Worm (Caenorhabditis elegans) whole organism, young adult: Measurements from ENCODE around the gene fbxa-147.

Experiments
- B0261.1 ChIP-seq: sonication (generic microtip); optimal IDR thresholded peaks from 2 replicates; lab custom pipeline; 2016; ENCODE audit warnings: mild to moderate bottlenecking, missing genetic modification characterization, moderate library complexity, missing compliant biosample characterization
- F22D6.2 ChIP-seq: sonication (generic microtip); optimal IDR thresholded peaks from 2 replicates; lab custom pipeline; 2016; ENCODE audit warnings: mild to moderate bottlenecking, missing genetic modification characterization, missing compliant biosample characterization
- F23B12.7 ChIP-seq: sonication (generic microtip); optimal IDR thresholded peaks from 2 replicates; lab custom pipeline; 2017; ENCODE audit warnings: missing genetic modification characterization, mild to moderate bottlenecking, missing compliant biosample characterization, antibody characterized with exemption, moderate library complexity; ENCODE audit not compliant: insufficient read depth
- F52B5.7 ChIP-seq: sonication (generic microtip); optimal IDR thresholded peaks from 2 replicates; lab custom pipeline; 2016; ENCODE audit warnings: mild to moderate bottlenecking, missing genetic modification characterization, missing compliant biosample characterization
- F55B11.4 ChIP-seq: sonication (generic microtip); optimal IDR thresholded peaks from 2 replicates; lab custom pipeline; 2016; ENCODE audit warnings: missing compliant biosample characterization, missing genetic modification characterization, borderline replicate concordance; ENCODE audit not compliant: insufficient read depth
- K12H6.12 ChIP-seq: fragments of 200-800 bp; sonication (Bioruptor generic); optimal IDR thresholded peaks from 2 replicates; lab custom pipeline; 2018; ENCODE audit warnings: mild to moderate bottlenecking, missing genetic modification characterization, missing compliant biosample characterization
- T07F8.4 ChIP-seq: sonication (generic microtip); optimal IDR thresholded peaks from 2 replicates; lab custom pipeline; 2016; ENCODE audit warnings: mild to moderate bottlenecking, missing genetic modification characterization, moderate library complexity, missing compliant biosample characterization
- Y95B8A.8 ChIP-seq: fragments of 200-800 bp; sonication (Bioruptor generic); IDR thresholded peaks from 2 replicates; pipeline ENCODE4 v1.3.6; 2022; ENCODE audit warnings: missing genetic modification reagents, missing genetic modification characterization, missing compliant biosample characterization
- aptf-2 ChIP-seq: fragments of 200-800 bp; sonication (Bioruptor generic); conservative IDR thresholded peaks from 2 replicates; pipeline ENCODE4 v1.3.6; 2022; ENCODE audit warnings: missing genetic modification reagents, missing genetic modification characterization, missing compliant biosample characterization
- atf-7 ChIP-seq: sonication (generic microtip); optimal IDR thresholded peaks from 2 replicates; lab custom pipeline; 2017; ENCODE audit warnings: mild to moderate bottlenecking, missing genetic modification characterization, missing compliant biosample characterization
- attf-5 ChIP-seq: fragments of 200-800 bp; sonication (Bioruptor generic); optimal IDR thresholded peaks from 2 replicates; lab custom pipeline; 2018; ENCODE audit warnings: mild to moderate bottlenecking, missing genetic modification characterization, missing compliant biosample characterization
- attf-6 ChIP-seq: fragments of 200-800 bp; sonication (Bioruptor generic); IDR thresholded peaks from 2 replicates; pipeline ENCODE4 v1.3.6; 2022; ENCODE audit warnings: missing genetic modification reagents, missing genetic modification characterization, missing compliant biosample characterization
- bed-1 ChIP-seq: fragments of 200-800 bp; sonication (Bioruptor generic); IDR thresholded peaks from 2 replicates; pipeline ENCODE4 v1.3.6; 2022; ENCODE audit warnings: missing genetic modification reagents, missing genetic modification characterization, missing compliant biosample characterization
- ceh-40 ChIP-seq: fragments of 200-800 bp; sonication (Bioruptor generic); IDR thresholded peaks from 2 replicates; pipeline ENCODE4 v1.3.6; 2022; ENCODE audit warnings: missing genetic modification characterization, missing compliant biosample characterization
- ceh-79 ChIP-seq: sonication (generic microtip); optimal IDR thresholded peaks from 2 replicates; lab custom pipeline; 2017; ENCODE audit warnings: mild to moderate bottlenecking, missing genetic modification characterization, missing compliant biosample characterization
- ceh-91 ChIP-seq: fragments of 200-800 bp; sonication (Bioruptor generic); IDR thresholded peaks from 2 replicates; pipeline ENCODE4 v1.3.6; 2022; ENCODE audit warnings: missing genetic modification reagents, missing genetic modification characterization, missing compliant biosample characterization
- dox-1 ChIP-seq: fragments of 200-800 bp; sonication (Bioruptor generic); IDR thresholded peaks from 2 replicates; pipeline ENCODE4 v1.3.6; 2022; ENCODE audit warnings: missing genetic modification reagents, missing genetic modification characterization, missing compliant biosample characterization
- egl-18 ChIP-seq: fragments of 200-800 bp; sonication (Bioruptor generic); IDR thresholded peaks from 2 replicates; pipeline ENCODE4 v1.3.6; 2022; ENCODE audit warnings: missing genetic modification reagents, missing genetic modification characterization, missing compliant biosample characterization
- egl-44 ChIP-seq: fragments of 200-800 bp; sonication (Bioruptor generic); IDR thresholded peaks from 2 replicates; pipeline ENCODE4 v1.3.6; 2022; ENCODE audit warnings: missing genetic modification reagents, missing genetic modification characterization, missing compliant biosample characterization
- egrh-3 ChIP-seq: fragments of 200-800 bp; sonication (Bioruptor generic); IDR thresholded peaks from 2 replicates; pipeline ENCODE4 v1.3.6; 2022; ENCODE audit warnings: missing genetic modification reagents, missing genetic modification characterization, missing compliant biosample characterization
- ekl-4 ChIP-seq: fragments of 200-800 bp; sonication (Bioruptor generic); IDR thresholded peaks from 2 replicates; pipeline ENCODE4 v1.3.6; 2022; ENCODE audit warnings: missing genetic modification reagents, missing genetic modification characterization, missing compliant biosample characterization
- gei-17 ChIP-seq: fragments of 200-800 bp; sonication (Bioruptor generic); optimal IDR thresholded peaks from 2 replicates; lab custom pipeline; 2018; ENCODE audit warnings: mild to moderate bottlenecking, missing genetic modification characterization, missing compliant biosample characterization
- hlh-26 ChIP-seq: fragments of 200-800 bp; sonication (Bioruptor generic); conservative IDR thresholded peaks from 2 replicates; pipeline ENCODE4 v1.3.6; 2022; ENCODE audit warnings: missing genetic modification reagents, missing genetic modification characterization, missing compliant biosample characterization
- let-607 ChIP-seq, 2 experiments: fragments of 200-800 bp in 1 of 2; sonication (Bioruptor generic) in 1 of 2; sonication (generic microtip) in 1 of 2; optimal IDR thresholded peaks; 2 replicates each; lab custom pipeline; 2016 to 2018; ENCODE audit warnings: mild to moderate bottlenecking in 2 of 2, missing compliant biosample characterization in 2 of 2, missing genetic modification characterization in 2 of 2, moderate library complexity in 2 of 2, missing genotype in 1 of 2
- lin-35 ChIP-seq, 3 experiments: fragments of 150-350 bp in 2 of 3; sonication (generic microtip) in 1 of 3; optimal IDR thresholded peaks; 2 replicates each; lab custom pipeline; 2014 to 2018; ENCODE audit warnings: missing biosample characterization in 3 of 3, missing genetic modification characterization in 3 of 3, missing genetic modification reagents in 3 of 3
- mel-28 ChIP-seq: sonication (generic microtip); optimal IDR thresholded peaks from 2 replicates; lab custom pipeline; 2016; ENCODE audit warnings: borderline replicate concordance, mild to moderate bottlenecking, missing genetic modification characterization, missing compliant biosample characterization
- nfya-2 ChIP-seq: fragments of 200-800 bp; sonication (Bioruptor generic); IDR thresholded peaks from 2 replicates; pipeline ENCODE4 v1.3.6; 2022; ENCODE audit warnings: missing genetic modification reagents, missing genetic modification characterization, missing compliant biosample characterization
- nhr-27 ChIP-seq: fragments of 200-800 bp; sonication (Bioruptor generic); optimal IDR thresholded peaks from 2 replicates; lab custom pipeline; 2018; ENCODE audit warnings: mild to moderate bottlenecking, missing genetic modification characterization, moderate library complexity, missing compliant biosample characterization
- nhr-80 ChIP-seq: sonication (generic microtip); optimal IDR thresholded peaks from 2 replicates; lab custom pipeline; 2016; ENCODE audit warnings: missing genetic modification characterization, missing compliant biosample characterization
- nhr-90 ChIP-seq: sonication (generic microtip); optimal IDR thresholded peaks from 2 replicates; lab custom pipeline; 2016; ENCODE audit warnings: missing genotype, mild to moderate bottlenecking, missing genetic modification characterization, missing compliant biosample characterization
- pbrm-1 ChIP-seq: fragments of 200-800 bp; sonication (Bioruptor generic); IDR thresholded peaks from 2 replicates; pipeline ENCODE4 v1.3.6; 2022; ENCODE audit warnings: missing genetic modification reagents, missing genetic modification characterization, missing compliant biosample characterization
- rcor-1 ChIP-seq: fragments of 200-800 bp; sonication (Bioruptor generic); IDR thresholded peaks from 2 replicates; pipeline ENCODE4 v1.3.6; 2022; ENCODE audit warnings: missing genetic modification reagents, missing genetic modification characterization, missing compliant biosample characterization
- snpc-1.3 ChIP-seq: sonication (generic microtip); optimal IDR thresholded peaks from 2 replicates; lab custom pipeline; 2017; ENCODE audit warnings: missing genetic modification characterization, mild to moderate bottlenecking, missing compliant biosample characterization, antibody characterized with exemption, moderate library complexity, missing genotype, missing genetic modification reagents; ENCODE audit not compliant: insufficient read depth
- tbx-9 ChIP-seq: sonication (generic microtip); optimal IDR thresholded peaks from 2 replicates; lab custom pipeline; 2016; ENCODE audit warnings: borderline replicate concordance, missing genetic modification characterization, inconsistent platforms, missing compliant biosample characterization
- zim-3 ChIP-seq: sonication (generic microtip); optimal IDR thresholded peaks from 2 replicates; lab custom pipeline; 2017; ENCODE audit warnings: mild to moderate bottlenecking, missing genetic modification characterization, moderate library complexity, missing compliant biosample characterization
- ztf-22 ChIP-seq: fragments of 200-800 bp; sonication (Bioruptor generic); optimal IDR thresholded peaks from 2 replicates; lab custom pipeline; 2018; ENCODE audit warnings: mild to moderate bottlenecking, missing genetic modification characterization, moderate library complexity, missing compliant biosample characterization
- ztf-3 ChIP-seq: fragments of 200-800 bp; sonication (Bioruptor generic); optimal IDR thresholded peaks from 2 replicates; lab custom pipeline; 2018; ENCODE audit warnings: mild to moderate bottlenecking, missing genetic modification characterization, missing compliant biosample characterization
- ztf-6 ChIP-seq: fragments of 200-800 bp; sonication (Bioruptor generic); IDR thresholded peaks from 2 replicates; pipeline ENCODE4 v1.3.6; 2022; ENCODE audit warnings: missing genetic modification reagents, missing genetic modification characterization, missing compliant biosample characterization

The fbxa-147 gene

ce11 chrV:14707958-14708357 lies 8.3 kb upstream of the fbxa-147 start, which contains the start of gene R08A2.9:
TSS of gene R08A2.9 (plus strand) at chrV:14708258.
- no peak for TF ChIP-seq let-607 (tag; optimal IDR thresholded peaks at IDR 0.05; lab: Kevin White, UChicago)
- TF ChIP-seq lin-35 (GFP tag; optimal IDR thresholded peaks at IDR 0.05; lab: Kevin White, UChicago), result no peak
- TF ChIP-seq rcor-1 (GFP tag; lab: Robert Waterston, UW), result no peak
- no peak for TF ChIP-seq F22D6.2 (tag; lab: Kevin White, UChicago)
- no peak for TF ChIP-seq dox-1 (GFP tag; lab: Robert Waterston, UW)
- no peak for TF ChIP-seq B0261.1 (tag; lab: Kevin White, UChicago)
- TF ChIP-seq mel-28 (tag; lab: Kevin White, UChicago), result no peak
- TF ChIP-seq attf-6 (GFP tag; lab: Robert Waterston, UW), result no peak

- TF ChIP-seq F52B5.7 (tag; lab: Kevin White, UChicago), result no peak
- TF ChIP-seq F55B11.4 (tag; lab: Kevin White, UChicago), result no peak
- TF ChIP-seq egrh-3 (GFP tag; lab: Robert Waterston, UW), result no peak
- TF ChIP-seq ceh-79 (tag; lab: Kevin White, UChicago), result no peak
- no peak for TF ChIP-seq F23B12.7 (tag; lab: Kevin White, UChicago)
- TF ChIP-seq egl-44, result no peak
- TF ChIP-seq attf-6 (GFP tag; lab: Robert Waterston, UW), result no peak
- no peak for TF ChIP-seq nfya-2 (GFP tag; lab: Robert Waterston, UW)
- TF ChIP-seq ceh-40 (GFP tag; lab: Robert Waterston, UW), result no peak
- no peak for TF ChIP-seq ztf-22 (GFP tag; lab: Kevin White, UChicago)
- TF ChIP-seq pbrm-1 (GFP tag; lab: Robert Waterston, UW), result no peak
- TF ChIP-seq gei-17 (GFP tag; lab: Kevin White, UChicago), result no peak
- TF ChIP-seq hlh-26, result no peak
- no peak for TF ChIP-seq nhr-90 (tag; lab: Kevin White, UChicago)
- no peak for TF ChIP-seq ceh-91 (GFP tag; lab: Robert Waterston, UW)
- TF ChIP-seq Y95B8A.8 (GFP tag; lab: Robert Waterston, UW), result no peak
- TF ChIP-seq aptf-2 (GFP tag; lab: Robert Waterston, UW), result no peak
- TF ChIP-seq zim-3 (tag; lab: Kevin White, UChicago), result no peak
- TF ChIP-seq, all 124 proteins: peak for 0
Observed at ce11 chrV:14711077-14711476, 5.2 kb upstream of the fbxa-147 start, which contains the start of gene ssp-33. TSS of gene ssp-33 (plus strand) at chrV:14711377.

ce11 chrV:14712316-14712715 lies 4.0 kb upstream of the fbxa-147 start, which contains the start of gene R08A2.5:
TSS of gene R08A2.5 (plus strand) at chrV:14712616.
- TF ChIP-seq bed-1 (GFP tag; lab: Robert Waterston, UW) (no peak), ztf-3 (GFP tag; lab: Kevin White, UChicago) (no peak), ekl-4 (GFP tag; lab: Robert Waterston, UW) (no peak), T07F8.4 (tag; lab: Kevin White, UChicago) (no peak), tbx-9 (no peak), nhr-80 (tag; lab: Kevin White, UChicago) (no peak), egl-18 (GFP tag; lab: Robert Waterston, UW) (no peak), K12H6.12 (tag; lab: Kevin White, UChicago) (no peak), atf-7 (tag; lab: Kevin White, UChicago) (no peak), B0261.1 (tag; lab: Kevin White, UChicago) (no peak), snpc-1.3 (tag; lab: Kevin White, UChicago) (no peak), ztf-6 (GFP tag; lab: Robert Waterston, UW) (no peak), attf-5 (GFP tag; lab: Kevin White, UChicago) (no peak), nhr-27 (tag; lab: Kevin White, UChicago) (no peak)
